Fruit fly (Drosophila melanogaster): Measurements from ENCODE around the gene Zdhhc8.

DNA sequence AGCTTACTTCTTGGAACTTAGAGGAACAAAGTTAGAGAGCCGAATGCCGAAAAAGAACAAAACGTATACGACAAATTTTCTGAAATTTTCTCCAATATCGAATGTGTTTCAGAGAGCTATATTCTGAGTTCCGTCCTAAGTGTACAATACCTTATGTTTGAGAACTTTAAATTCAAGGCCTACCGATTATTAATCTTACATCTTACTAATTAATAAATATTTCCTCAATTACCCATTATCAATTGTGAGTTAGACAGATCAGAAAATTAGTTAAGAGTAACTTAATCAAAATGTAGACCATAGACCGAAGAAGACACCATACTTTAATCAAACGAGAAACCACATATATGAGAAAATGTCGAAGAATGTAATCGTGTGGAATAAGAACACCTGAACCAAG, 25.6 kb downstream of the Zdhhc8 start, which contains the start of gene CG34450:
- TF ChIP-seq CG8478 (optimal IDR thresholded peaks at IDR 0.05) (no peak), CTCF (optimal IDR thresholded peaks at IDR 0.05) (no peak)
